Worm (Caenorhabditis elegans) whole organism, L3 larva: ENCODE results near the gene F42E8.1.

Experiments
- aly-2 ChIP-seq: fragments of 150-350 bp; optimal IDR thresholded peaks from 2 replicates; lab custom pipeline; 2014; ENCODE audit warnings: missing biosample characterization, missing genetic modification characterization
- ceh-16 ChIP-seq: sonication (generic microtip); optimal IDR thresholded peaks from 2 replicates; lab custom pipeline; 2017; ENCODE audit warnings: missing biosample characterization, missing genetic modification characterization
- ceh-28 ChIP-seq: fragments of 150-350 bp; optimal IDR thresholded peaks from 2 replicates; lab custom pipeline; 2014; ENCODE audit warnings: missing biosample characterization, missing genetic modification reagents, missing genetic modification characterization
- ceh-82 ChIP-seq: fragments of 150-350 bp; optimal IDR thresholded peaks from 2 replicates; lab custom pipeline; 2014; ENCODE audit warnings: missing biosample characterization, missing genetic modification characterization
- ceh-9 ChIP-seq: sonication (generic microtip); optimal IDR thresholded peaks from 2 replicates; lab custom pipeline; 2018; ENCODE audit warnings: missing biosample characterization, missing genetic modification characterization
- daf-12 ChIP-seq: fragments of 150-350 bp; optimal IDR thresholded peaks from 2 replicates; lab custom pipeline; 2014; ENCODE audit warnings: missing biosample characterization, missing genetic modification reagents, missing genetic modification characterization
- egl-27 ChIP-seq: sonication (generic microtip); optimal IDR thresholded peaks from 4 replicates; lab custom pipeline; 2017; ENCODE audit warnings: missing biosample characterization, missing genetic modification reagents, missing genetic modification characterization
- egl-5 ChIP-seq: fragments of 150-350 bp; optimal IDR thresholded peaks from 2 replicates; lab custom pipeline; 2017; ENCODE audit warnings: missing biosample characterization, missing genetic modification reagents, missing genetic modification characterization, inconsistent platforms
- elt-1 ChIP-seq: fragments of 150-350 bp; optimal IDR thresholded peaks from 2 replicates; lab custom pipeline; 2014; ENCODE audit warnings: missing biosample characterization, missing genetic modification characterization
- elt-2 ChIP-seq: sonication (generic microtip); optimal IDR thresholded peaks from 2 replicates; lab custom pipeline; 2016; ENCODE audit warnings: missing genetic modification reagents, mild to moderate bottlenecking, missing genetic modification characterization, missing compliant biosample characterization
- elt-3 ChIP-seq, 3 experiments: fragments of 150-350 bp in 1 of 3; sonication (generic microtip) in 2 of 3; optimal IDR thresholded peaks; 2 replicates in 2 of 3; 4 replicates in 1 of 3; lab custom pipeline; 2014 to 2017; ENCODE audit warnings: missing biosample characterization in 3 of 3, missing genetic modification characterization in 3 of 3
- fkh-10 ChIP-seq: sonication (generic microtip); optimal IDR thresholded peaks from 2 replicates; lab custom pipeline; 2017; ENCODE audit warnings: missing biosample characterization, missing genetic modification reagents, missing genetic modification characterization
- fkh-2 ChIP-seq: fragments of 150-350 bp; optimal IDR thresholded peaks from 2 replicates; lab custom pipeline; 2014; ENCODE audit warnings: missing biosample characterization, missing genetic modification reagents, missing genetic modification characterization
- fos-1 ChIP-seq: fragments of 150-350 bp; optimal IDR thresholded peaks from 2 replicates; lab custom pipeline; 2014; ENCODE audit warnings: missing biosample characterization, missing genetic modification characterization
- hmg-11 ChIP-seq: sonication (generic microtip); optimal IDR thresholded peaks from 2 replicates; lab custom pipeline; 2016; ENCODE audit warnings: missing genetic modification characterization, missing compliant biosample characterization
- jun-1 ChIP-seq: fragments of 150-350 bp; optimal IDR thresholded peaks from 2 replicates; lab custom pipeline; 2014; ENCODE audit warnings: missing biosample characterization, missing genetic modification reagents, missing genetic modification characterization
- lin-39 ChIP-seq: fragments of 150-350 bp; optimal IDR thresholded peaks from 2 replicates; lab custom pipeline; 2018; ENCODE audit warnings: missing biosample characterization, missing genetic modification reagents, missing genetic modification characterization
- mdl-1 ChIP-seq: fragments of 150-350 bp; optimal IDR thresholded peaks from 2 replicates; lab custom pipeline; 2014; ENCODE audit warnings: missing biosample characterization, missing genetic modification characterization
- nfya-1 ChIP-seq: sonication (generic microtip); optimal IDR thresholded peaks from 2 replicates; lab custom pipeline; 2017; ENCODE audit warnings: missing genetic modification characterization, mild to moderate bottlenecking, missing compliant biosample characterization, antibody characterized with exemption, moderate library complexity; ENCODE audit not compliant: insufficient read depth
- nhr-11 ChIP-seq: fragments of 150-350 bp; optimal IDR thresholded peaks from 2 replicates; lab custom pipeline; 2014; ENCODE audit warnings: missing biosample characterization, missing genetic modification characterization
- nhr-12 ChIP-seq: fragments of 150-350 bp; optimal IDR thresholded peaks from 2 replicates; lab custom pipeline; 2014; ENCODE audit warnings: missing biosample characterization, missing genetic modification characterization
- nhr-23 ChIP-seq: fragments of 150-350 bp; optimal IDR thresholded peaks from 2 replicates; lab custom pipeline; 2014; ENCODE audit warnings: missing biosample characterization, missing genetic modification reagents, missing genetic modification characterization
- nhr-237 ChIP-seq: fragments of 150-350 bp; optimal IDR thresholded peaks from 2 replicates; lab custom pipeline; 2014; ENCODE audit warnings: missing biosample characterization, missing genetic modification characterization
- nhr-25 ChIP-seq: sonication (generic microtip); optimal IDR thresholded peaks from 2 replicates; lab custom pipeline; 2017; ENCODE audit warnings: missing biosample characterization, missing genetic modification characterization
- nhr-43 ChIP-seq: sonication (generic microtip); optimal IDR thresholded peaks from 2 replicates; lab custom pipeline; 2016; ENCODE audit warnings: mild to moderate bottlenecking, missing genetic modification characterization, missing compliant biosample characterization; ENCODE audit not compliant: poor library complexity, severe bottlenecking
- nhr-76 ChIP-seq: fragments of 150-350 bp; sonication (generic microtip); optimal IDR thresholded peaks from 5 replicates; lab custom pipeline; 2014; ENCODE audit warnings: missing biosample characterization, missing genetic modification characterization
- nhr-77 ChIP-seq: fragments of 150-350 bp; optimal IDR thresholded peaks from 2 replicates; lab custom pipeline; 2014; ENCODE audit warnings: missing biosample characterization, missing genetic modification characterization
- pha-4 ChIP-seq: fragments of 150-350 bp; optimal IDR thresholded peaks from 2 replicates; lab custom pipeline; 2014; ENCODE audit warnings: missing biosample characterization, missing genetic modification reagents, missing genetic modification characterization
- pqm-1 ChIP-seq: fragments of 150-350 bp; optimal IDR thresholded peaks from 2 replicates; lab custom pipeline; 2017; ENCODE audit warnings: missing biosample characterization, missing genetic modification characterization, inconsistent platforms
- skn-1 ChIP-seq: fragments of 150-350 bp; optimal IDR thresholded peaks from 2 replicates; lab custom pipeline; 2014; ENCODE audit warnings: missing biosample characterization, missing genetic modification characterization
- tbx-2 ChIP-seq: sonication (generic microtip); optimal IDR thresholded peaks from 2 replicates; lab custom pipeline; 2016; ENCODE audit warnings: mild to moderate bottlenecking, missing genetic modification characterization, missing compliant biosample characterization
- unc-62 ChIP-seq: fragments of 150-350 bp; sonication (generic microtip); optimal IDR thresholded peaks from 4 replicates; lab custom pipeline; 2014; ENCODE audit warnings: missing biosample characterization, missing genetic modification reagents, missing genetic modification characterization
- ztf-11 ChIP-seq: fragments of 150-350 bp; optimal IDR thresholded peaks from 2 replicates; lab custom pipeline; 2014; ENCODE audit warnings: missing biosample characterization, missing genetic modification characterization
- ztf-4 ChIP-seq: fragments of 150-350 bp; optimal IDR thresholded peaks from 2 replicates; lab custom pipeline; 2014; ENCODE audit warnings: missing biosample characterization, missing genetic modification characterization

F42E8.1 gene

ce11 chrV:13049149-13049610 lies 12.8 kb upstream of the F42E8.1 start, which contains the start of gene W07G4.8:
Gene W07G4.8, minus strand, starts transcription at chrV:13049560.
- TF ChIP-seq elt-3 (tag; optimal IDR thresholded peaks at IDR 0.05; lab: Kevin White, UChicago) = no peak
- no peak for TF ChIP-seq nhr-23 (tag; lab: Kevin White, UChicago)
- no peak for TF ChIP-seq nhr-76
- TF ChIP-seq egl-5 (tag; lab: Kevin White, UChicago) = no peak
- TF ChIP-seq fkh-10 = no peak
- TF ChIP-seq aly-2 (tag; lab: Kevin White, UChicago) = no peak
- TF ChIP-seq unc-62 (GFP tag; lab: Kevin White, UChicago) = no peak
- no peak for TF ChIP-seq ceh-9 (tag; lab: Kevin White, UChicago)
- TF ChIP-seq elt-2 (tag; lab: Kevin White, UChicago) = peak; percentile 80
- no peak for TF ChIP-seq ceh-82 (tag; lab: Kevin White, UChicago)
- no peak for TF ChIP-seq fos-1 (tag; lab: Kevin White, UChicago)
- no peak for TF ChIP-seq nhr-25 (tag; lab: Kevin White, UChicago)
- TF ChIP-seq lin-39 (tag; lab: Kevin White, UChicago) = no peak
- peak; percentile 78 for TF ChIP-seq pqm-1
- TF ChIP-seq pha-4 (tag; lab: Kevin White, UChicago) = peak; percentile 41
- no peak for TF ChIP-seq tbx-2 (tag; lab: Kevin White, UChicago)
- no peak for TF ChIP-seq fkh-2 (tag; lab: Kevin White, UChicago)

ce11 chrV:13053635-13054034 lies 8.3 kb upstream of the F42E8.1 start, which contains the start of gene srr-1:
Gene srr-1, minus strand, starts transcription at chrV:13053735.
- TF ChIP-seq pqm-1 (no peak), ceh-16 (tag; lab: Kevin White, UChicago) (no peak)

DNA sequence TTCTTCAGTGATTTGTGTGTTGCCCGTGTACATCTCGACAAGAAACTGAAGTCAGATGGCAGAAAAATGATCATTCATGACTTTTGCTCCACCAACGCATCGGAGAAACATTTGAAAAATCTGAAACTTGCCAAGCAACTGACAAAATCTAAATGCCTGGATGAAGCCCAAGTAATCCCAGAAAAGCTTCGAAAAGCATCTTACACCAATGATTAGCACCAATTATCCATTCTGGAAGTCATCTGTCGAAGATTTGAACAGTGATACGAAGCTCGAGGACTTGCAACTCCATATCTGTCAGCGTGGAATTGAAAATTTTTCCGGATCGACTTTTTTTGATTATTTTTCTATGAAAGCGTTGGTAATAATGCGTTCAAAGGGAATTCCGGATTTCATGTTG lies 1.5 kb downstream of the F42E8.1 start:
- TF ChIP-seq ceh-9 (tag; lab: Kevin White, UChicago) (no peak), ztf-11 (no peak), nfya-1 (tag; lab: Kevin White, UChicago) (no peak), elt-1 (no peak), mdl-1 (tag; lab: Kevin White, UChicago) (no peak), jun-1 (no peak), ceh-82 (tag; lab: Kevin White, UChicago) (no peak), nhr-12 (tag; lab: Kevin White, UChicago) (no peak), pqm-1 (no peak), pha-4 (tag; lab: Kevin White, UChicago) (no peak), nhr-43 (tag; lab: Kevin White, UChicago) (no peak), nhr-23 (tag; lab: Kevin White, UChicago) (no peak), ztf-4 (tag; lab: Kevin White, UChicago) (no peak)
- TF ChIP-seq, all 47 proteins: peak for 0

ce11 chrV:13064164-13064563 lies 2.2 kb downstream of the F42E8.1 start:
- TF ChIP-seq egl-27 = no peak
- no peak for TF ChIP-seq ceh-82 (tag; lab: Kevin White, UChicago)
- TF ChIP-seq fkh-2 (tag; lab: Kevin White, UChicago) = no peak
- TF ChIP-seq skn-1 = no peak
- no peak for TF ChIP-seq nfya-1 (tag; lab: Kevin White, UChicago)
- TF ChIP-seq unc-62 (GFP tag; lab: Kevin White, UChicago) = no peak
- no peak for TF ChIP-seq aly-2 (tag; lab: Kevin White, UChicago)
- no peak for TF ChIP-seq elt-2 (tag; lab: Kevin White, UChicago)

DNA sequence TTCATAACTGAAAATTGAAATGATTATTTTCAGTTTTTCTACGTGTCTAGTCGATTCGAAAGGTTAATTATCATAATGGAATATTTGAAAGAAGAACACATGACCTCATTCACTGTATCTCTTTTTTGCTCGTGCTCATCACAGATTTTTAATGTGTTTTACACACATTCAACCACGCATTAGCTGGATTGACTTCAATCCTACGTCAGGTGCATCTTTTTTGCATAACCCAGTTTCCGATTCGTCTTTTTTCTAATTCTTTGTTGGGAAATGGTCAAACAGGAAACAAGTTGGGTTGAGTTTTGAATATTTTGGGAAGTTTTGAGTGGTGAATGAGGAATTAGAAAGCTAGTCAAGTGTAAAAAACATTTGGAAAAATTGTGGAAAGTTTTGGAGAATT lies 8.3 kb downstream of the F42E8.1 start:
- TF ChIP-seq ceh-28 (tag; lab: Kevin White, UChicago) = no peak

DNA sequence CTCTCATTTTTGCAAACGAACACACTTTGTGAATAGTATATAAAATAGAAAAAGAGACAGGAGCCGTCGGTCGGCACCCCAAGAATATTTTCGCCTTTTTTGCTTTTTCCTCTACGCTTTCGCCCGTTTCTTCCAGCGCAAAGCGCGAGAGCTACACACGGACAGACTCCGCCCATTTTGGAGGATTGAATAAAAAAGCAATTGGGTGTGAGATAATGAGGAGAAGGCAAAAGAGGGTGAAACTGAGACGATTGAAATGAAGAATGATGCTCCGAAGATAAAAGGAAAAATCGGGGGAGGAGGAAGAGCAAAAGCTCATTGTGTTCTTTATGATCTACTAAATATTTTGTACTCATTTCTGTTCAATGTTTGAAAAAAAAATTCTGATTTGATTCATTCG lies 9.1 kb downstream of the F42E8.1 start, which contains the start of gene C34B4.3:
TSS of gene C34B4.3 (minus strand) at position 101 of the 400 bp plus-strand sequence.
- no peak for TF ChIP-seq nhr-77
- TF ChIP-seq nhr-12 (tag; lab: Kevin White, UChicago) = no peak
- TF ChIP-seq nhr-237 (tag; lab: Kevin White, UChicago) = no peak
- TF ChIP-seq ceh-82 (tag; lab: Kevin White, UChicago) = no peak
- no peak for TF ChIP-seq nhr-11 (tag; lab: Kevin White, UChicago)
- TF ChIP-seq nhr-76 = no peak
- TF ChIP-seq aly-2 (tag; lab: Kevin White, UChicago) = no peak
- no peak for TF ChIP-seq hmg-11 (tag; lab: Kevin White, UChicago)
- TF ChIP-seq daf-12 (tag; lab: Kevin White, UChicago) = no peak
- no peak for TF ChIP-seq lin-39 (tag; lab: Kevin White, UChicago)
- TF ChIP-seq unc-62 (GFP tag; lab: Kevin White, UChicago) = no peak
